Fruit fly (Drosophila melanogaster): ENCODE measurements around the gene Hsp23.

Gene Hsp23

DNA sequence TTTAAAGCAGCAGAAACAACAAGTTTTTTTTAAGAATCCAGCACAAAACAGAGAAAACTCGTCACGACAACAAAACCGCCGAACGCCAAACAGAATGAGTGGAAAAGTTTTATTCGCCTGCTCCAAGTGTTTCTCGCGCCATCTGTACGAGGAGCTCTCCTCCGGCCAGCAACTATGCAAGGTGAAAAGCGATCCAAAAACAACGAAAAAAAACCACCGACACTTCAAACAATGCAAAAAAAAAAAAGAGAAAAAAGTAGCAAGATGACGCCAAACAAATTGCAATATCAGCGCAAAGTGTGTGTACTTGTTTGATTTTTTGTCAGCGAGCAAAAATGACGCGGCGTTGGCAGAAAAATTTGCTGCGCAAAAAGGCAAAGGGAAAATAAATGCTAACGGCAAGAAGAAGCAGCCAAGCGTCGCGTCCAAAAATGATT is 14.2 kb upstream of the Hsp23 start (continued):
- TF ChIP-seq CHES-1-like (GFP tag; optimal IDR thresholded peaks at IDR 0.05) (peak; percentile 53), sqz (GFP tag; optimal IDR thresholded peaks at IDR 0.05) (peak; percentile 41), knrl (GFP tag; IDR thresholded peaks at IDR 0.05; ENCODE audit: partially characterized antibody) (0 out of 3 replicates have a peak, but pooled peaks have one; percentile 41), Drgx (GFP tag; IDR thresholded peaks at IDR 0.05) (peak; percentile 51; the same call in 1 of the 2 replicates), zen (tag; optimal IDR thresholded peaks at IDR 0.05) (no peak)

- TF ChIP-seq CG15479 (GFP tag; optimal IDR thresholded peaks at IDR 0.05) (peak; percentile 95), CG42726 (GFP tag; IDR thresholded peaks at IDR 0.05; ENCODE audit: partially characterized antibody) (no peak), vvl (GFP tag; IDR thresholded peaks at IDR 0.05) (no peak), Spps (tag; optimal IDR thresholded peaks at IDR 0.05) (no peak), Ravus (GFP tag; IDR thresholded peaks at IDR 0.05) (no peak), fd64A (GFP tag; optimal IDR thresholded peaks at IDR 0.05) (no peak), CG15011 (GFP tag; optimal IDR thresholded peaks at IDR 0.05) (no peak), CG17361 (GFP tag; IDR thresholded peaks at IDR 0.05) (no peak), pb (GFP tag; optimal IDR thresholded peaks at IDR 0.05) (no peak), Kr (GFP tag; optimal IDR thresholded peaks at IDR 0.05) (peak; percentile 64), zen (tag; optimal IDR thresholded peaks at IDR 0.05) (peak; percentile 51), CG8388 (GFP tag; optimal IDR thresholded peaks at IDR 0.05) (no peak), CG17912 (GFP tag; optimal IDR thresholded peaks at IDR 0.05) (no peak), ERR (GFP tag; optimal IDR thresholded peaks at IDR 0.05) (no peak), chm (GFP tag; IDR thresholded peaks at IDR 0.05) (no peak), unpg (GFP tag; optimal IDR thresholded peaks at IDR 0.05) (no peak), HmgZ (tag; optimal IDR thresholded peaks at IDR 0.05) (no peak), cato (GFP tag; optimal IDR thresholded peaks at IDR 0.05; ENCODE audit: borderline replicate concordance) (no peak), tll (GFP tag; optimal IDR thresholded peaks at IDR 0.05) (peak in 1 of 2 experiments; percentile 93), chn (GFP tag; optimal IDR thresholded peaks at IDR 0.05) (no peak), BEAF-32 (GFP tag; optimal IDR thresholded peaks at IDR 0.05) (no peak), CG18764 (GFP tag; optimal IDR thresholded peaks at IDR 0.05) (no peak), NfI (GFP tag; optimal IDR thresholded peaks at IDR 0.05) (no peak), CG9932 (GFP tag; IDR thresholded peaks at IDR 0.05) (no peak), CG5953 (GFP tag; IDR thresholded peaks at IDR 0.05) (0 out of 2 replicates have a peak, but pooled peaks have one; percentile 14), Hr3 (GFP tag; optimal IDR thresholded peaks at IDR 0.05) (no peak), HLHmδ (GFP tag; optimal IDR thresholded peaks at IDR 0.05) (no peak), cad (GFP tag; optimal IDR thresholded peaks at IDR 0.05) (peak; percentile 76), tio (GFP tag; optimal IDR thresholded peaks at IDR 0.05) (no peak), CG11456 (GFP tag; IDR thresholded peaks at IDR 0.05) (no peak), Optix (GFP tag; IDR thresholded peaks at IDR 0.05) (no peak), CG7963 (GFP tag; IDR thresholded peaks at IDR 0.05; ENCODE audit: partially characterized antibody) (no peak), Sry-β (GFP tag; optimal IDR thresholded peaks at IDR 0.05) (no peak), CG9797 (GFP tag; optimal IDR thresholded peaks at IDR 0.05) (no peak), Pdp1 (GFP tag; optimal IDR thresholded peaks at IDR 0.05) (no peak), shn (GFP tag; optimal IDR thresholded peaks at IDR 0.05) (no peak)
Measured at dm6 chr3L:9368665-9369064, 13.0 kb upstream of the Hsp23 start.

Measured in whole organism, embryonic.